Worm (Caenorhabditis elegans) whole organism, L2 larva: ENCODE measurements around the gene cec-5.

Experiments used
- C34F6.9 ChIP-seq: fragments of 150-350 bp; optimal IDR thresholded peaks from 2 replicates; lab custom pipeline; 2014; ENCODE audit warnings: missing biosample characterization, missing genetic modification characterization
- ceh-82 ChIP-seq: fragments of 150-350 bp; optimal IDR thresholded peaks from 2 replicates; lab custom pipeline; 2014; ENCODE audit warnings: missing biosample characterization, missing genetic modification characterization
- elt-3 ChIP-seq: sonication (generic microtip); optimal IDR thresholded peaks from 2 replicates; lab custom pipeline; 2017; ENCODE audit warnings: missing biosample characterization, missing genetic modification characterization
- fos-1 ChIP-seq: fragments of 150-350 bp; optimal IDR thresholded peaks from 2 replicates; lab custom pipeline; 2014; ENCODE audit warnings: missing biosample characterization, missing genetic modification characterization
- lsy-2 ChIP-seq, 2 experiments: fragments of 150-350 bp in 1 of 2; sonication (generic microtip) in 1 of 2; optimal IDR thresholded peaks; 2 replicates each; lab custom pipeline; 2014 to 2017; ENCODE audit warnings: missing biosample characterization in 2 of 2, missing genetic modification characterization in 2 of 2
- mdl-1 ChIP-seq, 2 experiments: fragments of 150-350 bp in 1 of 2; sonication (generic microtip) in 1 of 2; optimal IDR thresholded peaks; 2 replicates each; lab custom pipeline; 2017; ENCODE audit warnings: missing biosample characterization in 2 of 2, missing genetic modification characterization in 2 of 2
- nhr-23 ChIP-seq: fragments of 150-350 bp; optimal IDR thresholded peaks from 2 replicates; lab custom pipeline; 2014; ENCODE audit warnings: missing biosample characterization, missing genetic modification reagents, missing genetic modification characterization
- nhr-237 ChIP-seq: fragments of 150-350 bp; optimal IDR thresholded peaks from 2 replicates; lab custom pipeline; 2014; ENCODE audit warnings: missing biosample characterization, missing genetic modification characterization
- snpc-4 ChIP-seq: fragments of 150-350 bp; optimal IDR thresholded peaks from 2 replicates; lab custom pipeline; 2014; ENCODE audit warnings: missing biosample characterization, missing genetic modification characterization
- unc-62 ChIP-seq: fragments of 150-350 bp; optimal IDR thresholded peaks from 2 replicates; lab custom pipeline; 2014; ENCODE audit warnings: missing biosample characterization, missing genetic modification reagents, missing genetic modification characterization
- zag-1 ChIP-seq: fragments of 150-350 bp; optimal IDR thresholded peaks from 2 replicates; lab custom pipeline; 2014; ENCODE audit warnings: missing biosample characterization, missing genetic modification characterization
- ztf-11 ChIP-seq: sonication (generic microtip); optimal IDR thresholded peaks from 2 replicates; lab custom pipeline; 2017; ENCODE audit warnings: missing biosample characterization, missing genetic modification characterization
- ztf-4 ChIP-seq: fragments of 150-350 bp; optimal IDR thresholded peaks from 2 replicates; lab custom pipeline; 2014; ENCODE audit warnings: missing biosample characterization, missing genetic modification characterization

ce11 chrIV:7620450-7620849 is 40.5 kb upstream of the cec-5 start:
- no peak for TF ChIP-seq lsy-2 (tag; optimal IDR thresholded peaks at IDR 0.05; lab: Kevin White, UChicago)
- TF ChIP-seq zag-1 (tag; lab: Kevin White, UChicago) = peak; percentile 17
- TF ChIP-seq nhr-23 (tag; lab: Kevin White, UChicago) = no peak
- TF ChIP-seq ztf-11 (tag; lab: Kevin White, UChicago) = no peak
- TF ChIP-seq mdl-1 (tag; optimal IDR thresholded peaks at IDR 0.05; lab: Kevin White, UChicago) = no peak
- TF ChIP-seq snpc-4 (tag; lab: Kevin White, UChicago) = no peak
- TF ChIP-seq unc-62 (GFP tag; lab: Kevin White, UChicago) = no peak
- no peak for TF ChIP-seq nhr-237 (tag; lab: Kevin White, UChicago)
- peak; percentile 17 for TF ChIP-seq C34F6.9
- TF ChIP-seq ceh-82 (tag; lab: Kevin White, UChicago) = no peak
- no peak for TF ChIP-seq ztf-4
- no peak for TF ChIP-seq fos-1 (tag; lab: Kevin White, UChicago)
- no peak for TF ChIP-seq elt-3 (tag; lab: Kevin White, UChicago)
